Fruit fly (Drosophila melanogaster) whole organism, embryonic: ENCODE data around the gene CG44355.

Source experiments
- Blimp-1 ChIP-seq: fragments of 200-800 bp; sonication (Bioruptor generic); optimal IDR thresholded peaks from 3 replicates; lab custom pipeline; 2018; ENCODE audit warnings: missing biosample characterization, missing genetic modification characterization, mild to moderate bottlenecking, moderate library complexity, missing genetic modification reagents
- CG10431 ChIP-seq: fragments of 200-800 bp; sonication (Bioruptor generic); optimal IDR thresholded peaks from 3 replicates; lab custom pipeline; 2018; ENCODE audit warnings: missing biosample characterization, mild to moderate bottlenecking, missing genetic modification characterization
- CG10959 ChIP-seq: fragments of 200-800 bp; sonication (Bioruptor generic); IDR thresholded peaks from 2 replicates; pipeline ENCODE4 v1.3.6; 2022; ENCODE audit warnings: missing biosample characterization, missing genetic modification characterization
- CG11247 ChIP-seq: fragments of 200-800 bp; sonication (Bioruptor generic); IDR thresholded peaks from 2 replicates; pipeline ENCODE4 v1.3.6; 2022; ENCODE audit warnings: missing biosample characterization, missing genetic modification characterization
- CG3847 ChIP-seq: fragments of 200-800 bp; sonication (Bioruptor generic); IDR thresholded peaks from 2 replicates; pipeline ENCODE4 v1.3.6; 2022; ENCODE audit warnings: missing biosample characterization, missing genetic modification characterization
- CG7839 ChIP-seq: fragments of 200-800 bp; sonication (Bioruptor generic); optimal IDR thresholded peaks from 3 replicates; lab custom pipeline; 2018; ENCODE audit warnings: missing biosample characterization, mild to moderate bottlenecking, missing genetic modification characterization, moderate library complexity
- CG8281 ChIP-seq: fragments of 200-800 bp; sonication (Bioruptor generic); optimal IDR thresholded peaks from 2 replicates; lab custom pipeline; 2018; ENCODE audit warnings: missing biosample characterization, mild to moderate bottlenecking, missing genetic modification characterization, moderate library complexity
- CG8359 ChIP-seq: fragments of 200-800 bp; sonication (Bioruptor generic); optimal IDR thresholded peaks from 2 replicates; lab custom pipeline; 2017; ENCODE audit warnings: missing biosample characterization, mild to moderate bottlenecking, missing genetic modification characterization, borderline replicate concordance
- Deaf1 ChIP-seq: fragments of 200-800 bp; optimal IDR thresholded peaks from 3 replicates; lab custom pipeline; 2019; ENCODE audit warnings: missing biosample characterization, mild to moderate bottlenecking, missing genetic modification characterization, moderate library complexity
- HLH54F ChIP-seq: fragments of 200-800 bp; sonication (Bioruptor generic); optimal IDR thresholded peaks from 3 replicates; lab custom pipeline; 2016; ENCODE audit warnings: missing biosample characterization, missing genetic modification characterization
- Hey ChIP-seq: fragments of 200-800 bp; sonication (Bioruptor generic); optimal IDR thresholded peaks from 3 replicates; lab custom pipeline; 2018; ENCODE audit warnings: missing biosample characterization, mild to moderate bottlenecking, missing genetic modification characterization
- Hr3 ChIP-seq: fragments of 200-800 bp; sonication (Bioruptor generic); optimal IDR thresholded peaks from 3 replicates; lab custom pipeline; 2016; ENCODE audit warnings: missing biosample characterization, missing genetic modification characterization
- Nf-YB ChIP-seq: fragments of 200-800 bp; sonication (Bioruptor generic); optimal IDR thresholded peaks from 3 replicates; lab custom pipeline; 2019; ENCODE audit warnings: missing biosample characterization, mild to moderate bottlenecking, missing genetic modification characterization, moderate library complexity
- Nf-YC ChIP-seq: fragments of 200-800 bp; optimal IDR thresholded peaks from 3 replicates; lab custom pipeline; 2019; ENCODE audit warnings: missing biosample characterization, mild to moderate bottlenecking, missing genetic modification characterization, moderate library complexity
- NfI ChIP-seq: fragments of 200-800 bp; sonication (Bioruptor generic); optimal IDR thresholded peaks from 3 replicates; lab custom pipeline; 2018; ENCODE audit warnings: missing biosample characterization, mild to moderate bottlenecking, missing genetic modification characterization, moderate library complexity
- Oli ChIP-seq: fragments of 200-800 bp; sonication (Bioruptor generic); optimal IDR thresholded peaks from 2 replicates; lab custom pipeline; 2018; ENCODE audit warnings: missing biosample characterization, mild to moderate bottlenecking, missing genetic modification characterization, moderate library complexity
- Sin3A ChIP-seq: fragments of >200 bp; optimal IDR thresholded peaks from 2 replicates; lab custom pipeline; 2018
- Sry-β ChIP-seq: fragments of 200-800 bp; sonication (Bioruptor generic); optimal IDR thresholded peaks from 2 replicates; lab custom pipeline; 2018; ENCODE audit warnings: missing biosample characterization, mild to moderate bottlenecking, missing genetic modification characterization, moderate library complexity
- az2 ChIP-seq: fragments of 200-800 bp; sonication (Bioruptor generic); optimal IDR thresholded peaks from 3 replicates; lab custom pipeline; 2016; ENCODE audit warnings: missing biosample characterization, missing genetic modification characterization
- grn ChIP-seq: fragments of 200-800 bp; sonication (Bioruptor generic); optimal IDR thresholded peaks from 3 replicates; lab custom pipeline; 2017; ENCODE audit warnings: missing biosample characterization, missing genetic modification characterization
- gsb-n ChIP-seq: fragments of 200-800 bp; sonication (Bioruptor generic); optimal IDR thresholded peaks from 3 replicates; lab custom pipeline; 2018; ENCODE audit warnings: missing biosample characterization, mild to moderate bottlenecking, missing genetic modification characterization
- jigr1 ChIP-seq: fragments of 200-800 bp; sonication (Bioruptor generic); IDR thresholded peaks from 3 replicates; pipeline ENCODE4 v1.3.6; 2022; ENCODE audit warnings: missing biosample characterization, missing genetic modification characterization
- klu ChIP-seq: fragments of 200-800 bp; sonication (Bioruptor generic); IDR thresholded peaks from 2 replicates; pipeline ENCODE4 v1.3.6; 2022; ENCODE audit warnings: missing biosample characterization, missing genetic modification characterization
- kni ChIP-seq: fragments of 200-800 bp; sonication (Bioruptor generic); optimal IDR thresholded peaks from 3 replicates; lab custom pipeline; 2017; ENCODE audit warnings: mild to moderate bottlenecking, missing biosample characterization, missing genetic modification reagents, missing genetic modification characterization
- lab ChIP-seq: fragments of 200-800 bp; sonication (Bioruptor generic); optimal IDR thresholded peaks from 3 replicates; lab custom pipeline; 2017; ENCODE audit warnings: missing biosample characterization, missing genetic modification characterization, mild to moderate bottlenecking, moderate library complexity, missing genetic modification reagents
- nerfin-1 ChIP-seq: fragments of 200-800 bp; sonication (Bioruptor generic); optimal IDR thresholded peaks from 3 replicates; lab custom pipeline; 2019; ENCODE audit warnings: missing biosample characterization, mild to moderate bottlenecking, missing genetic modification characterization, moderate library complexity
- oc ChIP-seq: fragments of 200-800 bp; sonication (Bioruptor generic); optimal IDR thresholded peaks from 2 replicates; lab custom pipeline; 2018; ENCODE audit warnings: missing biosample characterization, mild to moderate bottlenecking, missing genetic modification characterization, moderate library complexity
- prd ChIP-seq, 3 experiments: fragments of >200 bp in 2 of 3; fragments of 200-800 bp in 1 of 3; sonication (Bioruptor generic) in 1 of 3; optimal IDR thresholded peaks in 2 of 3; IDR thresholded peaks in 1 of 3; 2 replicates in 2 of 3; 3 replicates in 1 of 3; pipeline versions ENCODE4 v1.3.6 to Lab custom; 2017 to 2022; ENCODE audit warnings: missing biosample characterization in 1 of 3, missing genetic modification characterization in 1 of 3
- pros ChIP-seq: fragments of 200-800 bp; sonication (Bioruptor generic); optimal IDR thresholded peaks from 3 replicates; lab custom pipeline; 2019; ENCODE audit warnings: missing biosample characterization, mild to moderate bottlenecking, missing genetic modification characterization, moderate library complexity
- psq ChIP-seq: fragments of 200-800 bp; sonication (Bioruptor generic); optimal IDR thresholded peaks from 2 replicates; lab custom pipeline; 2017; ENCODE audit warnings: missing biosample characterization, missing genetic modification characterization
- ranshi ChIP-seq: fragments of 200-800 bp; sonication (Bioruptor generic); IDR thresholded peaks from 2 replicates; pipeline ENCODE4 v1.3.6; 2022; ENCODE audit warnings: missing biosample characterization, missing genetic modification characterization
- sens ChIP-seq: fragments of 200-800 bp; sonication (Bioruptor generic); peaks from one replicate; lab custom pipeline; 2016; ENCODE audit warnings: missing biosample characterization, missing genetic modification characterization
- seq ChIP-seq: fragments of 200-800 bp; sonication (Bioruptor generic); IDR thresholded peaks from 2 replicates; pipeline ENCODE4 v1.3.6; 2022; ENCODE audit warnings: missing biosample characterization, missing genetic modification characterization
- sisA ChIP-seq: fragments of 200-800 bp; sonication (Bioruptor generic); IDR thresholded peaks from 2 replicates; pipeline ENCODE4 v1.3.6; 2022; ENCODE audit warnings: missing biosample characterization, missing genetic modification characterization
- so ChIP-seq: fragments of 200-800 bp; sonication (Bioruptor generic); IDR thresholded peaks from 3 replicates; pipeline ENCODE4 v1.3.6; 2022; ENCODE audit warnings: missing biosample characterization, missing genetic modification characterization
- sob ChIP-seq: fragments of 200-800 bp; sonication (Bioruptor generic); IDR thresholded peaks from 2 replicates; pipeline ENCODE4 v1.3.6; 2022; ENCODE audit warnings: missing biosample characterization, missing genetic modification characterization
- tap ChIP-seq: fragments of 200-800 bp; optimal IDR thresholded peaks from 3 replicates; lab custom pipeline; 2019; ENCODE audit warnings: missing biosample characterization, mild to moderate bottlenecking, missing genetic modification characterization, moderate library complexity
- unc-4 ChIP-seq: fragments of 200-800 bp; sonication (Bioruptor generic); IDR thresholded peaks from 2 replicates; pipeline ENCODE4 v1.3.6; 2022; ENCODE audit warnings: missing biosample characterization, missing genetic modification characterization; ENCODE audit not compliant: partially characterized antibody
- vnd ChIP-seq: fragments of 200-800 bp; sonication (Bioruptor generic); IDR thresholded peaks from 3 replicates; pipeline ENCODE4 v1.3.6; 2022; ENCODE audit warnings: missing biosample characterization, missing genetic modification characterization; ENCODE audit not compliant: partially characterized antibody
- yki ChIP-seq: fragments of >200 bp; optimal IDR thresholded peaks from 3 replicates; lab custom pipeline; 2018

The CG44355 gene

DNA sequence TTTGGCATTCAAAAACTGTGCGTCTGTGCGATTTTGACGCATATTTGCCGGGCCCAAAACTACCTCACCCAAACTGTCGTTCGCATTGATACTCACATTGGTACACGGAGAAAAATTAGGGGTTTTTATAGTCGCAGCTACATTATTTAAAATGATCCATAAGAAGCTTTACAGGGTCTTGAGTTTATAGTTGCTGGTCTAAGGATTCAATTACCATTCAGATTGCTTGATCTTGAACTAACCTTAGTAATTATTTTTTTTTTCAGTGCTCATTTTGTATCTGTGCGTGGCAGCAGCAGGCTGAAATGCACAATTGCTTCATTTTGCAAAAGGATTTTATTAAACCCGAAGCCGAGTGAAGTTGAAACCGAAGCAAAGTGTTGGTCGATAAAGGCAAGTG is 23.2 kb upstream of the CG44355 start (continued):
- no peak for TF ChIP-seq Sin3A (lab: Kevin White, UChicago)
- no peak for TF ChIP-seq unc-4 (GFP tag; lab: Robert Waterston, UW)
- no peak for TF ChIP-seq sob
- peak; percentile 62 for TF ChIP-seq sens (GFP tag; lab: Kevin White, UChicago)
- no peak for TF ChIP-seq jigr1 (GFP tag; lab: Robert Waterston, UW)
- TF ChIP-seq CG10959 (GFP tag; lab: Robert Waterston, UW), result 0 out of 2 replicates have a peak, but pooled peaks have one; percentile 27
- TF ChIP-seq prd (optimal IDR thresholded peaks at IDR 0.05; lab: Kevin White, UChicago), result no peak
- peak; percentile 54; the same call in 2 of the 3 replicates for TF ChIP-seq prd (GFP tag; IDR thresholded peaks at IDR 0.05; lab: Robert Waterston, UW)
- TF ChIP-seq, all 482 proteins: peak for 18

DNA sequence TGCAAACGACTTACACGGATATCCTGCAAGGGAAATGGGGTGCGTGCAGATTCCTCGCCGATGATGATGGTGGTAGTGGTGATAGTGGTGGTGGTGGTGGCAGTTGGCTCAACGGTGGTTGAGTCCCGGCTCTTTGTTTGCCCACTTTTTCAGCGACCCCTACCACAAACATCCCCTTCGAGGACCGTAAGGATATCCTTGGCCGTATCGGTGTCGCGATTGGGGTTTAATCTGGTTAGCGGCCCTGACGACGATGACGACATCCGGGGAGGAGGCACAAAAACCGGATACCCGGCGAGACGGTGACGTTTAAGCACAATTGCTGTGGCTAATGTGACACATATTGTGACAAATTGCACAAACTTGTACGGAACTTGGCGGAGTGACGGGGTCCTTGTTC is 20.9 kb upstream of the CG44355 start:
- TF ChIP-seq Nf-YC (peak; percentile 53), gsb-n (tag; lab: Kevin White, UChicago) (peak; percentile 84), Hey (tag; lab: Kevin White, UChicago) (peak; percentile 31), pros (GFP tag; lab: Kevin White, UChicago) (peak; percentile 88), nerfin-1 (tag; lab: Kevin White, UChicago) (peak; percentile 34), NfI (GFP tag; lab: Kevin White, UChicago) (no peak), oc (tag; lab: Kevin White, UChicago) (peak; percentile 46), vnd (GFP tag; lab: Robert Waterston, UW) (no peak), Nf-YB (peak; percentile 39), seq (GFP tag; lab: Robert Waterston, UW) (peak; percentile 52; the same call in 1 of the 2 replicates), kni (GFP tag; lab: Kevin White, UChicago) (peak; percentile 17), CG10431 (no peak), HLH54F (GFP tag; lab: Kevin White, UChicago) (no peak)

DNA sequence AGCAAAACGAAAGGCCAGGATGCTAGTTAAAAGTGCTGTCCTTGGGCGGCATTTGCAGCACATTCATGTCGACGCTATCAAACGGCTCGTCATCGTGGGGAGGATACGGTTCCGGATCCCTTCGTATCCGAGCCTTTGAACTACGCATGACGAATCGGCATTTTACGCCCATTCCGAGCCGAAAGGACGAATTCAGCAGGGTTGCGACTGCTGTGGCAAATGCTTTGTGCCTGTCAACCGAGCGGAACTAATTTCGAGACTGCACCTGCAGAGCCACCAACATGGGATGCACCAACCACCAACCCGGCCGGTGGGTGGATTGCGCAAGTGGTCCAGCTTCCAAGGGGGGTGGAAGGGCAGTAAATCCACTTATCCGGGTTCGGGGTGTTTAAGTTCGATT is 20.0 kb upstream of the CG44355 start:
- no peak for TF ChIP-seq sisA (GFP tag; lab: Robert Waterston, UW)
- TF ChIP-seq nerfin-1 (tag; lab: Kevin White, UChicago), result peak; percentile 50
- no peak for TF ChIP-seq prd (optimal IDR thresholded peaks at IDR 0.05; lab: Kevin White, UChicago)
- TF ChIP-seq prd (GFP tag; IDR thresholded peaks at IDR 0.05; lab: Robert Waterston, UW), result peak; percentile 28; the same call in 1 of the 3 replicates
- no peak for TF ChIP-seq psq (GFP tag; lab: Kevin White, UChicago)
- peak; percentile 27 for TF ChIP-seq Deaf1 (tag; lab: Kevin White, UChicago)
- TF ChIP-seq gsb-n (tag; lab: Kevin White, UChicago), result peak; percentile 98

DNA sequence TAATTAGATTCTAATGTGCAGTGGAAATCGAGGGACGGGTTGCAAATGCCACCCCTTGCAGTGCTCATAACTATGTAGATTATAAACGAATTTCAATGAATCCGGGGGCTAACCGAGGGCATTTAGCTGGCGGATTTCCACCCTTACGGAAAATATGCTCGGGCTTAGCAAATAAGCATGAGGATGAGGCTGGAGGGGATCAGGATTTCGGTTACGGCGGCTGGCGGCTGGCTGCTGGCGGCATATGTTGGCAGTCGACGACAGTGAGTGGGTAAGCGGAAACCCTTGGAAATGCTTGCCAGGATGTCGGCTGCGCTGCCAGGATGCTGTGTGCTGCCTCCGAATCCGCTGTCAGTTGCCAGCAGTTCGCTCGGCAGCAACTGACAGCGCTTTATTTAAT is 16.0 kb upstream of the CG44355 start:
- TF ChIP-seq az2 (GFP tag; lab: Kevin White, UChicago) (no peak), CG11247 (0 out of 2 replicates have a peak, but pooled peaks have one; percentile 17), gsb-n (tag; lab: Kevin White, UChicago) (peak; percentile 31), Hey (tag; lab: Kevin White, UChicago) (peak; percentile 71), Sry-β (no peak), sob (no peak), grn (no peak), yki (lab: Kevin White, UChicago) (no peak), Nf-YB (peak; percentile 60), Nf-YC (peak; percentile 39), Hr3 (GFP tag; lab: Kevin White, UChicago) (no peak), CG3847 (no peak), kni (GFP tag; lab: Kevin White, UChicago) (peak; percentile 10), lab (GFP tag; lab: Kevin White, UChicago) (no peak), pros (GFP tag; lab: Kevin White, UChicago) (peak; percentile 59), so (no peak), nerfin-1 (tag; lab: Kevin White, UChicago) (peak; percentile 66), klu (GFP tag; lab: Robert Waterston, UW) (no peak), Oli (tag; lab: Kevin White, UChicago) (peak; percentile 1), ranshi (GFP tag; lab: Robert Waterston, UW) (no peak), CG8359 (GFP tag; lab: Kevin White, UChicago) (no peak), Blimp-1 (GFP tag; lab: Kevin White, UChicago) (no peak), CG8281 (tag; lab: Kevin White, UChicago) (no peak), tap (tag; lab: Kevin White, UChicago) (no peak), oc (tag; lab: Kevin White, UChicago) (peak; percentile 66), CG7839 (tag; lab: Kevin White, UChicago) (no peak)
